Fruit fly (Drosophila melanogaster): ENCODE measurements around the gene Orct.

Orct gene

DNA sequence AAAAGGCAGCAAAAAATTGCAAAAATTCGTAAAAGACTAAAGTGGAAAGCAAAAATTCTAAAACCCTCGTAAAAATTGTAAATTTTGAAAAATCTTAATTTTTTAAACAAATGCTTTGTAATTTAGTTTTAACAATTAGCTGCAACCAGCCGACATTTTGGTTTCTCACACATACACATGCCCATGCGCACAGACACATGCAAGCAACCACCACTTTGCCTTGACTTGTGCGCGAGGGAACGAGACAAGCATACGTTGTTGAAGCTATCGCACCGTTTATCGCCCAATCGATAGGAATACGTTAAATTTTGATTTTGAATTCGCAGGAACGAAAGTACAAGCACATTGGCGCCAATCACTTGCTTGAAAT is 44.3 kb downstream of the Orct start (continued):
- TF ChIP-seq ems (GFP tag; optimal IDR thresholded peaks at IDR 0.05) (no peak), ara (GFP tag; IDR thresholded peaks at IDR 0.05) (no peak), CG6683 (GFP tag; optimal IDR thresholded peaks at IDR 0.05) (no peak), gro (GFP tag; optimal IDR thresholded peaks at IDR 0.05) (no peak), Ets65A (GFP tag) (no peak), en (GFP tag; optimal IDR thresholded peaks at IDR 0.05) (no peak), CG14050 (GFP tag; IDR thresholded peaks at IDR 0.05) (no peak), CG6175 (GFP tag; IDR thresholded peaks at IDR 0.05) (no peak), CG3726 (GFP tag; IDR thresholded peaks at IDR 0.05) (no peak), Scr (GFP tag; IDR thresholded peaks at IDR 0.05; ENCODE audit: partially characterized antibody) (peak; percentile 68), onecut (GFP tag; IDR thresholded peaks at IDR 0.05) (peak; percentile 45; the same call in 1 of the 2 replicates), Antp (GFP tag; optimal IDR thresholded peaks at IDR 0.05) (no peak), Ravus (GFP tag; IDR thresholded peaks at IDR 0.05) (no peak), CG12155 (GFP tag; optimal IDR thresholded peaks at IDR 0.05) (no peak), Aef1 (GFP tag; IDR thresholded peaks at IDR 0.05) (no peak), CG11504 (tag; optimal IDR thresholded peaks at IDR 0.05) (no peak), CG15514 (GFP tag; optimal IDR thresholded peaks at IDR 0.05) (peak; percentile 49), caup (GFP tag; optimal IDR thresholded peaks at IDR 0.05; ENCODE audit: severe bottlenecking) (no peak), cwo (GFP tag; optimal IDR thresholded peaks at IDR 0.05) (no peak), CG6272 (GFP tag; IDR thresholded peaks at IDR 0.05) (no peak), Adf1 (GFP tag; IDR thresholded peaks at IDR 0.05) (0 out of 2 replicates have a peak, but pooled peaks have one; percentile 13), CG2875 (GFP tag; optimal IDR thresholded peaks at IDR 0.05) (no peak), btn (GFP tag; optimal IDR thresholded peaks at IDR 0.05) (no peak), CG31365 (tag; optimal IDR thresholded peaks at IDR 0.05) (no peak), CG43689 (GFP tag; IDR thresholded peaks at IDR 0.05) (no peak), CG10431 (GFP tag; optimal IDR thresholded peaks at IDR 0.05) (no peak), Optix (GFP tag; IDR thresholded peaks at IDR 0.05) (no peak), crc (GFP tag; optimal IDR thresholded peaks at IDR 0.05) (no peak), zfh2 (GFP tag; optimal IDR thresholded peaks at IDR 0.05) (no peak), CG9932 (GFP tag; IDR thresholded peaks at IDR 0.05) (no peak), so (GFP tag; IDR thresholded peaks at IDR 0.05) (no peak), CG17328 (GFP tag; IDR thresholded peaks at IDR 0.05) (no peak), dmrt11E (tag; optimal IDR thresholded peaks at IDR 0.05) (no peak), CG8765 (GFP tag; IDR thresholded peaks at IDR 0.05) (no peak), CG34376 (GFP tag; optimal IDR thresholded peaks at IDR 0.05) (peak; percentile 10), Mrtf (GFP tag; IDR thresholded peaks at IDR 0.05) (no peak), Atf3 (GFP tag; optimal IDR thresholded peaks at IDR 0.05) (no peak), Pdp1 (GFP tag; optimal IDR thresholded peaks at IDR 0.05) (no peak), Lhr (GFP tag; optimal IDR thresholded peaks at IDR 0.05) (no peak), CG12236 (GFP tag; optimal IDR thresholded peaks at IDR 0.05) (no peak), CG1647 (GFP tag; optimal IDR thresholded peaks at IDR 0.05) (no peak), CG8388 (GFP tag; optimal IDR thresholded peaks at IDR 0.05) (no peak), CG17385 (GFP tag; optimal IDR thresholded peaks at IDR 0.05) (no peak), Side (GFP tag; optimal IDR thresholded peaks at IDR 0.05) (peak; percentile 1), esg (GFP tag; conservative IDR thresholded peaks at IDR 0.05) (no peak), HLHmδ (GFP tag; optimal IDR thresholded peaks at IDR 0.05) (peak; percentile 11), CG4707 (GFP tag; optimal IDR thresholded peaks at IDR 0.05) (no peak), Atf6 (GFP tag; IDR thresholded peaks at IDR 0.05) (no peak), Mes4 (GFP tag; optimal IDR thresholded peaks at IDR 0.05) (no peak), cato (GFP tag; optimal IDR thresholded peaks at IDR 0.05; ENCODE audit: borderline replicate concordance) (no peak), phol (tag; optimal IDR thresholded peaks at IDR 0.05) (peak; percentile 98), maf-S (GFP tag; optimal IDR thresholded peaks at IDR 0.05) (no peak), CG14667 (GFP tag; IDR thresholded peaks at IDR 0.05) (no peak)
